Fruit fly (Drosophila melanogaster): Measurements from ENCODE around the gene CG34377.

The CG34377 gene

dm6 chr3R:22362218-22362907, 38.5 kb upstream of the CG34377 start, which contains the start of the genes JMJD6, CG7071 and Muted (continued):
- TF ChIP-seq CG12071 (GFP tag; optimal IDR thresholded peaks at IDR 0.05) (peak; percentile 67), pita (GFP tag; optimal IDR thresholded peaks at IDR 0.05) (no peak), grn (GFP tag; optimal IDR thresholded peaks at IDR 0.05) (peak; percentile 98), fd96Cb (tag; optimal IDR thresholded peaks at IDR 0.05) (peak; percentile 79), Pdp1 (GFP tag; optimal IDR thresholded peaks at IDR 0.05) (peak; percentile 81 to 91), jumu (GFP tag; optimal IDR thresholded peaks at IDR 0.05) (peak; percentile 88), dmrt11E (tag; optimal IDR thresholded peaks at IDR 0.05) (peak; percentile 86), CG2678 (tag; optimal IDR thresholded peaks at IDR 0.05) (peak; percentile 92), slou (GFP tag; optimal IDR thresholded peaks at IDR 0.05) (peak; percentile 88), Trl (optimal IDR thresholded peaks at IDR 0.05) (peak in 1 of 2 experiments; percentile 20), Trl (GFP tag; optimal IDR thresholded peaks at IDR 0.05) (peak; percentile 90), gcm2 (GFP tag; optimal IDR thresholded peaks at IDR 0.05) (peak; percentile 65), wor (GFP tag; IDR thresholded peaks at IDR 0.05) (peak; percentile 77; the same call in 1 of the 2 replicates), NfI (GFP tag; optimal IDR thresholded peaks at IDR 0.05) (peak; percentile 95), gsb (GFP tag; IDR thresholded peaks at IDR 0.05) (peak; percentile 66), Antp (GFP tag; optimal IDR thresholded peaks at IDR 0.05) (peak; percentile 73), vfl (GFP tag; optimal IDR thresholded peaks at IDR 0.05) (peak; percentile 92), lmd (GFP tag; IDR thresholded peaks at IDR 0.05) (peak; percentile 91), rib (GFP tag; IDR thresholded peaks at IDR 0.05) (peak; percentile 90; the same call in 1 of the 2 replicates), CG8281 (tag; optimal IDR thresholded peaks at IDR 0.05) (peak; percentile 63), Bteb2 (GFP tag; optimal IDR thresholded peaks at IDR 0.05) (peak; percentile 92), H2.0 (GFP tag; IDR thresholded peaks at IDR 0.05) (peak; percentile 85), Side (GFP tag; optimal IDR thresholded peaks at IDR 0.05) (peak; percentile 79), HHEX (GFP tag; optimal IDR thresholded peaks at IDR 0.05) (peak; percentile 87), D19A (tag; optimal IDR thresholded peaks at IDR 0.05) (peak; percentile 70), CG18764 (GFP tag; optimal IDR thresholded peaks at IDR 0.05) (peak; percentile 87), z (GFP tag; IDR thresholded peaks at IDR 0.05) (peak; percentile 47; the same call in 2 of the 3 replicates), CG4854 (GFP tag; optimal IDR thresholded peaks at IDR 0.05) (peak; percentile 92), klu (GFP tag; IDR thresholded peaks at IDR 0.05) (peak; percentile 85), aop (GFP tag; IDR thresholded peaks at IDR 0.05) (peak; percentile 66; the same call in 1 of the 2 replicates), Elba2 (GFP tag; optimal IDR thresholded peaks at IDR 0.05) (peak; percentile 78), amos (GFP tag; IDR thresholded peaks at IDR 0.05; ENCODE audit: partially characterized antibody) (peak; percentile 69), jigr1 (GFP tag; IDR thresholded peaks at IDR 0.05) (peak; percentile 79), H15 (GFP tag; IDR thresholded peaks at IDR 0.05) (peak; percentile 87), CG3281 (GFP tag; optimal IDR thresholded peaks at IDR 0.05) (peak; percentile 92), ranshi (GFP tag; IDR thresholded peaks at IDR 0.05) (peak; percentile 93), chm (GFP tag; IDR thresholded peaks at IDR 0.05) (peak; percentile 80; the same call in 1 of the 2 replicates), CG13624 (GFP tag; optimal IDR thresholded peaks at IDR 0.05) (peak; percentile 89), Tbp (GFP tag; optimal IDR thresholded peaks at IDR 0.05) (peak; percentile 42), Dad (GFP tag; optimal IDR thresholded peaks at IDR 0.05) (peak; percentile 74), CG2202 (tag; optimal IDR thresholded peaks at IDR 0.05) (peak; percentile 84), dpn (GFP tag; optimal IDR thresholded peaks at IDR 0.05) (peak; percentile 88 to 94), Drgx (GFP tag; IDR thresholded peaks at IDR 0.05) (peak; percentile 85), pan (optimal IDR thresholded peaks at IDR 0.05) (no peak), pan (GFP tag; optimal IDR thresholded peaks at IDR 0.05 in 1 of 2, IDR thresholded peaks at IDR 0.05 in 1 of 2) (peak in 1 of 2 experiments; percentile 94), disco-r (GFP tag; optimal IDR thresholded peaks at IDR 0.05) (peak; percentile 76), da (GFP tag; optimal IDR thresholded peaks at IDR 0.05) (peak; percentile 34), CG17912 (GFP tag; optimal IDR thresholded peaks at IDR 0.05) (peak; percentile 88), CG2116 (GFP tag; optimal IDR thresholded peaks at IDR 0.05) (peak; percentile 87), CG11085 (GFP tag; IDR thresholded peaks at IDR 0.05) (peak; percentile 84), CG17328 (GFP tag; IDR thresholded peaks at IDR 0.05) (peak; percentile 88)
